Worm (Caenorhabditis elegans) whole organism, L2 larva: ENCODE results near the gene arl-3.

ENCODE experiments used
- aly-2 ChIP-seq: fragments of 150-350 bp; optimal IDR thresholded peaks from 2 replicates; lab custom pipeline; 2014; ENCODE audit warnings: missing biosample characterization, missing genetic modification characterization
- ama-1 ChIP-seq: fragments of 150-350 bp; optimal IDR thresholded peaks from 2 replicates; lab custom pipeline; 2018; ENCODE audit warnings: inconsistent platforms
- fos-1 ChIP-seq: fragments of 150-350 bp; optimal IDR thresholded peaks from 2 replicates; lab custom pipeline; 2014; ENCODE audit warnings: missing biosample characterization, missing genetic modification characterization
- lsy-2 ChIP-seq, 2 experiments: fragments of 150-350 bp in 1 of 2; sonication (generic microtip) in 1 of 2; optimal IDR thresholded peaks; 2 replicates each; lab custom pipeline; 2014 to 2017; ENCODE audit warnings: missing biosample characterization in 2 of 2, missing genetic modification characterization in 2 of 2
- mdl-1 ChIP-seq, 2 experiments: fragments of 150-350 bp in 1 of 2; sonication (generic microtip) in 1 of 2; optimal IDR thresholded peaks; 2 replicates each; lab custom pipeline; 2017; ENCODE audit warnings: missing biosample characterization in 2 of 2, missing genetic modification characterization in 2 of 2
- nhr-11 ChIP-seq: fragments of 150-350 bp; optimal IDR thresholded peaks from 2 replicates; lab custom pipeline; 2014; ENCODE audit warnings: missing biosample characterization, missing genetic modification characterization
- nhr-12 ChIP-seq: fragments of 150-350 bp; optimal IDR thresholded peaks from 2 replicates; lab custom pipeline; 2014; ENCODE audit warnings: missing biosample characterization, missing genetic modification characterization
- nhr-129 ChIP-seq: fragments of 150-350 bp; optimal IDR thresholded peaks from 2 replicates; lab custom pipeline; 2014; ENCODE audit warnings: missing biosample characterization, missing genetic modification characterization
- skn-1 ChIP-seq: sonication (generic microtip); optimal IDR thresholded peaks from 2 replicates; lab custom pipeline; 2017; ENCODE audit warnings: missing biosample characterization, missing genetic modification characterization
- zag-1 ChIP-seq: fragments of 150-350 bp; optimal IDR thresholded peaks from 2 replicates; lab custom pipeline; 2014; ENCODE audit warnings: missing biosample characterization, missing genetic modification characterization
- ztf-4 ChIP-seq: fragments of 150-350 bp; optimal IDR thresholded peaks from 2 replicates; lab custom pipeline; 2014; ENCODE audit warnings: missing biosample characterization, missing genetic modification characterization

DNA sequence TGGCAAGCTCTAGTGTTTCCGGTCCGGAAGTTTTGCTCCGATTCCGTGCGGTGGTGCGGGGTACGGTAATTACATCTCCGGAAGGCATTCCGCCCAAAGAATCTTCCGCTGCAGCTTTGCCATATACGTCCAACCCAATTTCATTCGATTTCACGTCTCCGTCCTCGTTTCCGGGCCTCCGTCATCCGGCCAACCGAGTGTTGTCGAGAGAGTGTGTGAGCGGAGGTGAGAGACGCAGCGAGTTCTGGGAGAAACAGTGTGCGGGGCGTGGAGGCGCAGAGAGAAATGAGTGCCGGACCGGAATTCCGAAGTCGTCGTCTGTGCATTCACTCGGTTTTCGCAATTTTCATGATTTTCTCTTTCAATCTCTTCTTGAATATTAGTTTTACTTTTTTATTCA is 37.0 kb upstream of the arl-3 start:
- TF ChIP-seq nhr-129 (tag; lab: Kevin White, UChicago) (no peak), nhr-12 (no peak), skn-1 (tag; lab: Kevin White, UChicago) (no peak), aly-2 (tag; lab: Kevin White, UChicago) (no peak), ama-1 (lab: Kevin White, UChicago) (no peak), zag-1 (tag; lab: Kevin White, UChicago) (no peak), fos-1 (tag; lab: Kevin White, UChicago) (no peak), ztf-4 (no peak), nhr-11 (tag; lab: Kevin White, UChicago) (no peak), mdl-1 (tag; optimal IDR thresholded peaks at IDR 0.05; lab: Kevin White, UChicago) (no peak), lsy-2 (tag; optimal IDR thresholded peaks at IDR 0.05; lab: Kevin White, UChicago) (peak in 1 of 2 experiments; percentile 34)
